Worm (Caenorhabditis elegans) whole organism, late embryonic: Measurements from ENCODE around the gene srh-98.

Experiments used
- C38D4.7 ChIP-seq: fragments of 200-800 bp; sonication (Bioruptor generic); optimal IDR thresholded peaks from 2 replicates; lab custom pipeline; 2018; ENCODE audit warnings: mild to moderate bottlenecking, missing genetic modification characterization, moderate library complexity, missing compliant biosample characterization
- ama-1 ChIP-seq: fragments of 150-350 bp; optimal IDR thresholded peaks from 2 replicates; lab custom pipeline; 2014
- ceh-31 ChIP-seq: sonication (generic microtip); optimal IDR thresholded peaks from 2 replicates; lab custom pipeline; 2016; ENCODE audit warnings: missing genetic modification characterization, missing compliant biosample characterization
- ceh-34 ChIP-seq: sonication (generic microtip); optimal IDR thresholded peaks from 2 replicates; lab custom pipeline; 2016; ENCODE audit warnings: mild to moderate bottlenecking, missing genetic modification characterization, missing compliant biosample characterization
- lin-11 ChIP-seq: fragments of 200-800 bp; sonication (Bioruptor generic); optimal IDR thresholded peaks from 2 replicates; lab custom pipeline; 2018; ENCODE audit warnings: mild to moderate bottlenecking, missing genetic modification characterization, missing compliant biosample characterization
- pag-3 ChIP-seq: sonication (generic microtip); optimal IDR thresholded peaks from 2 replicates; lab custom pipeline; 2016; ENCODE audit warnings: missing compliant biosample characterization, missing genetic modification characterization, borderline replicate concordance
- pqm-1 ChIP-seq: sonication (generic microtip); optimal IDR thresholded peaks from 2 replicates; lab custom pipeline; 2016; ENCODE audit warnings: missing genetic modification characterization, missing compliant biosample characterization
- ref-2 ChIP-seq: sonication (generic microtip); optimal IDR thresholded peaks from 2 replicates; lab custom pipeline; 2016; ENCODE audit warnings: missing genetic modification characterization, missing compliant biosample characterization
- unc-55 ChIP-seq: sonication (generic microtip); optimal IDR thresholded peaks from 2 replicates; lab custom pipeline; 2017; ENCODE audit warnings: missing biosample characterization, missing genetic modification reagents, missing genetic modification characterization

ce11 chrV:16232180-16232579 is 3.4 kb downstream of the srh-98 start, which contains the start of gene gst-22:
- TF ChIP-seq ceh-31 (tag; lab: Kevin White, UChicago) (no peak), pag-3 (tag; lab: Kevin White, UChicago) (no peak), ama-1 (no peak), pqm-1 (tag; lab: Kevin White, UChicago) (no peak), ceh-34 (tag; lab: Kevin White, UChicago) (no peak), ref-2 (tag; lab: Kevin White, UChicago) (no peak), lin-11 (tag; lab: Kevin White, UChicago) (no peak), unc-55 (GFP tag; lab: Kevin White, UChicago) (no peak), C38D4.7 (no peak)
